Fruit fly (Drosophila melanogaster): ENCODE data around the gene Fdx2.

Fdx2 gene

dm6 chr3L:4269920-4270319 lies 22.4 kb upstream of the Fdx2 start (continued):
- TF ChIP-seq CG13296 (GFP tag; optimal IDR thresholded peaks at IDR 0.05): peak; percentile 74
- TF ChIP-seq CG31224 (GFP tag; IDR thresholded peaks at IDR 0.05): peak; percentile 20; the same call in 1 of the 2 replicates
- no peak for TF ChIP-seq otp (GFP tag; IDR thresholded peaks at IDR 0.05)
- no peak for TF ChIP-seq CG6175 (GFP tag; IDR thresholded peaks at IDR 0.05)
- TF ChIP-seq vnd (GFP tag; IDR thresholded peaks at IDR 0.05; ENCODE audit: partially characterized antibody): no peak
- peak; percentile 37; the same call in 1 of the 3 replicates for TF ChIP-seq ase (GFP tag; IDR thresholded peaks at IDR 0.05)
- TF ChIP-seq CG15073 (GFP tag; optimal IDR thresholded peaks at IDR 0.05): no peak
- TF ChIP-seq Hr3 (GFP tag; optimal IDR thresholded peaks at IDR 0.05): peak; percentile 66
- peak; percentile 65 for TF ChIP-seq Hmr (GFP tag; optimal IDR thresholded peaks at IDR 0.05)
- peak; percentile 65 for TF ChIP-seq CG12659 (GFP tag; optimal IDR thresholded peaks at IDR 0.05)
- no peak for TF ChIP-seq CG9609 (GFP tag; optimal IDR thresholded peaks at IDR 0.05)
- TF ChIP-seq CG9215 (GFP tag; IDR thresholded peaks at IDR 0.05): peak; percentile 25; the same call in 1 of the 2 replicates
- no peak for TF ChIP-seq CG2120 (GFP tag; optimal IDR thresholded peaks at IDR 0.05)
- TF ChIP-seq CG10959 (GFP tag; IDR thresholded peaks at IDR 0.05): peak; percentile 34; the same call in 1 of the 2 replicates
- peak; percentile 8 for TF ChIP-seq CG7928 (GFP tag; optimal IDR thresholded peaks at IDR 0.05)
- TF ChIP-seq vfl (GFP tag; optimal IDR thresholded peaks at IDR 0.05): no peak
- peak; percentile 32 for TF ChIP-seq CG18011 (GFP tag; optimal IDR thresholded peaks at IDR 0.05)
- TF ChIP-seq CG13123 (GFP tag; optimal IDR thresholded peaks at IDR 0.05): no peak
- peak; percentile 48 for TF ChIP-seq CG4424 (GFP tag; optimal IDR thresholded peaks at IDR 0.05)
- no peak for TF ChIP-seq Hmx (GFP tag; optimal IDR thresholded peaks at IDR 0.05)
- TF ChIP-seq lbe (GFP tag; optimal IDR thresholded peaks at IDR 0.05): peak; percentile 75
- no peak for TF ChIP-seq mld (GFP tag; IDR thresholded peaks at IDR 0.05; ENCODE audit: partially characterized antibody)
- no peak for TF ChIP-seq pros (GFP tag; optimal IDR thresholded peaks at IDR 0.05)
- TF ChIP-seq dpn (GFP tag; optimal IDR thresholded peaks at IDR 0.05): peak in 1 of 2 experiments; percentile 40
- no peak for TF ChIP-seq CG10462 (GFP tag; optimal IDR thresholded peaks at IDR 0.05)
- no peak for TF ChIP-seq ash1 (GFP tag; optimal IDR thresholded peaks at IDR 0.05)
- TF ChIP-seq CG3838 (GFP tag; optimal IDR thresholded peaks at IDR 0.05): no peak
- peak; percentile 65 for TF ChIP-seq CG30403 (GFP tag; optimal IDR thresholded peaks at IDR 0.05)
- TF ChIP-seq wek (GFP tag; optimal IDR thresholded peaks at IDR 0.05): no peak
- TF ChIP-seq CG15011 (GFP tag; optimal IDR thresholded peaks at IDR 0.05): peak; percentile 42
- TF ChIP-seq CG2202 (tag; optimal IDR thresholded peaks at IDR 0.05): peak; percentile 52
- TF ChIP-seq Hr78 (GFP tag; optimal IDR thresholded peaks at IDR 0.05): peak in 1 of 2 experiments; percentile 45
- TF ChIP-seq crc (GFP tag; optimal IDR thresholded peaks at IDR 0.05): no peak
- peak; percentile 65 for TF ChIP-seq Abd-B (GFP tag; optimal IDR thresholded peaks at IDR 0.05)
- peak; percentile 74 for TF ChIP-seq stc (GFP tag; IDR thresholded peaks at IDR 0.05)
- peak; percentile 84 for TF ChIP-seq CG7839 (tag; optimal IDR thresholded peaks at IDR 0.05)
- TF ChIP-seq CG2129 (GFP tag; IDR thresholded peaks at IDR 0.05; ENCODE audit: partially characterized antibody): no peak
- TF ChIP-seq HmgZ (tag; optimal IDR thresholded peaks at IDR 0.05): peak; percentile 44
- TF ChIP-seq fu2 (GFP tag; optimal IDR thresholded peaks at IDR 0.05): no peak
- no peak for TF ChIP-seq ken (GFP tag; IDR thresholded peaks at IDR 0.05)
- TF ChIP-seq lab (GFP tag; optimal IDR thresholded peaks at IDR 0.05): peak; percentile 77
- no peak for TF ChIP-seq tx (GFP tag; optimal IDR thresholded peaks at IDR 0.05)
- no peak for TF ChIP-seq tup (GFP tag; optimal IDR thresholded peaks at IDR 0.05)
- TF ChIP-seq CG11247 (GFP tag; IDR thresholded peaks at IDR 0.05): no peak
- peak; percentile 27 for TF ChIP-seq tio (GFP tag; optimal IDR thresholded peaks at IDR 0.05)
- no peak for TF ChIP-seq CG9876 (GFP tag; optimal IDR thresholded peaks at IDR 0.05)
- no peak for TF ChIP-seq Dref (GFP tag; IDR thresholded peaks at IDR 0.05)
- TF ChIP-seq Lim3 (GFP tag; IDR thresholded peaks at IDR 0.05): no peak
- TF ChIP-seq Rx (GFP tag; IDR thresholded peaks at IDR 0.05): 0 out of 2 replicates have a peak, but pooled peaks have one; percentile 23
- TF ChIP-seq so (GFP tag; IDR thresholded peaks at IDR 0.05): peak; percentile 59; the same call in 2 of the 3 replicates
- TF ChIP-seq nom (GFP tag; optimal IDR thresholded peaks at IDR 0.05): peak; percentile 48
